Worm (Caenorhabditis elegans) whole organism, mixed stage, embryonic: ENCODE measurements around the gene math-3.
A peak's percentile ranks its signal among the peaks of the same experiment; 100 is the strongest.

Experiments used
- M03D4.4 ChIP-seq: sonication (generic microtip); optimal IDR thresholded peaks from 2 replicates; lab custom pipeline; 2017; ENCODE audit warnings: mild to moderate bottlenecking, missing genetic modification characterization, missing compliant biosample characterization
- bed-3 ChIP-seq: fragments of 200-800 bp; sonication (Bioruptor generic); optimal IDR thresholded peaks from 3 replicates; lab custom pipeline; 2018; ENCODE audit warnings: mild to moderate bottlenecking, missing genetic modification characterization, moderate library complexity, missing compliant biosample characterization
- blmp-1 ChIP-seq: fragments of 150-350 bp; optimal IDR thresholded peaks from 2 replicates; lab custom pipeline; 2014; ENCODE audit warnings: missing biosample characterization, missing genetic modification characterization
- ceh-39 ChIP-seq: fragments of 150-350 bp; optimal IDR thresholded peaks from 2 replicates; lab custom pipeline; 2014; ENCODE audit warnings: missing biosample characterization, missing genetic modification characterization
- ceh-43 ChIP-seq: fragments of 200-800 bp; sonication (Bioruptor generic); optimal IDR thresholded peaks from 2 replicates; lab custom pipeline; 2018; ENCODE audit warnings: mild to moderate bottlenecking, missing genetic modification characterization, moderate library complexity, missing compliant biosample characterization
- ceh-83 ChIP-seq: fragments of 200-800 bp; sonication (Bioruptor generic); optimal IDR thresholded peaks from 2 replicates; lab custom pipeline; 2018; ENCODE audit warnings: mild to moderate bottlenecking, missing genetic modification characterization, missing compliant biosample characterization
- cnd-1 ChIP-seq: fragments of 200-800 bp; sonication (Bioruptor generic); optimal IDR thresholded peaks from 2 replicates; lab custom pipeline; 2018; ENCODE audit warnings: mild to moderate bottlenecking, missing genetic modification characterization, missing compliant biosample characterization
- elt-1 ChIP-seq: sonication (generic microtip); optimal IDR thresholded peaks from 2 replicates; lab custom pipeline; 2017; ENCODE audit warnings: missing genetic modification characterization, mild to moderate bottlenecking, missing compliant biosample characterization, antibody characterized with exemption, moderate library complexity, borderline replicate concordance; ENCODE audit not compliant: insufficient read depth
- elt-3 ChIP-seq: fragments of 150-350 bp; optimal IDR thresholded peaks from 2 replicates; lab custom pipeline; 2014; ENCODE audit warnings: missing biosample characterization, missing genetic modification characterization
- flh-1 ChIP-seq: fragments of 200-800 bp; sonication (Bioruptor generic); optimal IDR thresholded peaks from 2 replicates; lab custom pipeline; 2018; ENCODE audit warnings: mild to moderate bottlenecking, missing genetic modification characterization, moderate library complexity, missing compliant biosample characterization
- ham-2 ChIP-seq: fragments of 200-800 bp; sonication (Bioruptor generic); optimal IDR thresholded peaks from 2 replicates; lab custom pipeline; 2018; ENCODE audit warnings: mild to moderate bottlenecking, missing genetic modification characterization, missing compliant biosample characterization
- hlh-1 ChIP-seq: fragments of 150-350 bp; optimal IDR thresholded peaks from 2 replicates; lab custom pipeline; 2014; ENCODE audit warnings: missing biosample characterization, missing genetic modification reagents, missing genetic modification characterization
- lin-13 ChIP-seq: fragments of 150-350 bp; optimal IDR thresholded peaks from 2 replicates; lab custom pipeline; 2014; ENCODE audit warnings: missing biosample characterization, missing genetic modification characterization
- lin-32 ChIP-seq: fragments of 200-800 bp; sonication (Bioruptor generic); optimal IDR thresholded peaks from 2 replicates; lab custom pipeline; 2018; ENCODE audit warnings: mild to moderate bottlenecking, missing genetic modification characterization, missing compliant biosample characterization
- lsy-2 ChIP-seq: fragments of 150-350 bp; optimal IDR thresholded peaks from 2 replicates; lab custom pipeline; 2014; ENCODE audit warnings: missing biosample characterization, missing genetic modification characterization
- mab-5 ChIP-seq: fragments of 150-350 bp; optimal IDR thresholded peaks from 2 replicates; lab custom pipeline; 2014; ENCODE audit warnings: missing biosample characterization, missing genetic modification characterization
- mep-1 ChIP-seq: fragments of 150-350 bp; optimal IDR thresholded peaks from 2 replicates; lab custom pipeline; 2017; ENCODE audit warnings: missing biosample characterization, missing genetic modification reagents, missing genetic modification characterization, inconsistent platforms
- mls-2 ChIP-seq: sonication (generic microtip); optimal IDR thresholded peaks from 2 replicates; lab custom pipeline; 2016; ENCODE audit warnings: mild to moderate bottlenecking, missing genetic modification characterization, moderate library complexity, missing compliant biosample characterization
- nhr-12 ChIP-seq: fragments of 150-350 bp; optimal IDR thresholded peaks from 2 replicates; lab custom pipeline; 2014; ENCODE audit warnings: missing biosample characterization, missing genetic modification characterization
- nhr-2 ChIP-seq: fragments of 150-350 bp; optimal IDR thresholded peaks from 2 replicates; lab custom pipeline; 2014; ENCODE audit warnings: missing biosample characterization, missing genetic modification characterization
- nhr-28 ChIP-seq: fragments of 150-350 bp; optimal IDR thresholded peaks from 2 replicates; lab custom pipeline; 2014; ENCODE audit warnings: missing biosample characterization, missing genetic modification characterization
- nhr-76 ChIP-seq: sonication (generic microtip); optimal IDR thresholded peaks from 2 replicates; lab custom pipeline; 2017; ENCODE audit warnings: missing biosample characterization, missing genetic modification characterization
- pha-4 ChIP-seq: fragments of 150-350 bp; optimal IDR thresholded peaks from 2 replicates; lab custom pipeline; 2018; ENCODE audit warnings: missing biosample characterization, missing genetic modification reagents, missing genetic modification characterization
- sem-2 ChIP-seq: fragments of 200-800 bp; sonication (Bioruptor generic); optimal IDR thresholded peaks from 2 replicates; lab custom pipeline; 2018; ENCODE audit warnings: mild to moderate bottlenecking, missing genetic modification characterization, missing compliant biosample characterization
- snpc-4 ChIP-seq: fragments of 150-350 bp; optimal IDR thresholded peaks from 2 replicates; lab custom pipeline; 2014; ENCODE audit warnings: missing biosample characterization, missing genetic modification characterization
- sptf-1 ChIP-seq: sonication (generic microtip); optimal IDR thresholded peaks from 2 replicates; lab custom pipeline; 2017; ENCODE audit warnings: mild to moderate bottlenecking, missing genetic modification characterization, moderate library complexity, missing compliant biosample characterization
- tbx-8 ChIP-seq: fragments of 200-800 bp; sonication (Bioruptor generic); optimal IDR thresholded peaks from 2 replicates; lab custom pipeline; 2018; ENCODE audit warnings: mild to moderate bottlenecking, missing genetic modification characterization, moderate library complexity, missing compliant biosample characterization
- unc-120 ChIP-seq: sonication (generic microtip); optimal IDR thresholded peaks from 2 replicates; lab custom pipeline; 2017; ENCODE audit warnings: missing genetic modification characterization, missing compliant biosample characterization; ENCODE audit not compliant: poor library complexity, severe bottlenecking
- unc-39 ChIP-seq: fragments of 150-350 bp; optimal IDR thresholded peaks from 2 replicates; lab custom pipeline; 2014; ENCODE audit warnings: missing biosample characterization, missing genetic modification characterization
- unc-62 ChIP-seq: fragments of 150-350 bp; optimal IDR thresholded peaks from 2 replicates; lab custom pipeline; 2014; ENCODE audit warnings: missing biosample characterization, missing genetic modification reagents, missing genetic modification characterization
- zip-8 ChIP-seq: fragments of 150-350 bp; optimal IDR thresholded peaks from 2 replicates; lab custom pipeline; 2014; ENCODE audit warnings: missing biosample characterization, missing genetic modification characterization

Gene math-3

DNA sequence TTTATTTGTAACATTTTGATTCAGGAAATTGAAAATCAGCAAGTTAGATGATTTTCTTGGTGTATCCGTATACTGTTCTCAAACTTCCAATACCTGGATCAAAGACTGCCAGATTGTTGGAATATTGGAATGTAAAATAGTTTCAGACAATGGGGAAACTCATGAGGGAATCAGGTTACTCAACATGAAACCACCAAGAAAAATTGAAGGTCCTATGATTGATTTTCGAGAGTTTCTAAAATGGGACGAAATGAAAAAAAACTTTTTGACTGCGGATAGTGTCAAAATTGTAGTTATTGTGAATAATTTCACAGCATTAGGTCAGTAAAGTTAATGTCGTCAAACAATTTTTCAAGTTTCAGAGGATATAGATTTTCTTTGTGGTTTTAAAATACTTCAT, at the start of gene math-3:
TSS of gene math-3 (plus strand) at position 301 of the 400 bp plus-strand sequence.
- TF ChIP-seq zip-8 (tag; lab: Kevin White, UChicago), result no peak
- TF ChIP-seq unc-120 (tag; lab: Kevin White, UChicago), result no peak
- TF ChIP-seq ceh-43 (GFP tag; lab: Kevin White, UChicago), result no peak
- no peak for TF ChIP-seq ceh-39
- TF ChIP-seq mep-1 (tag; lab: Kevin White, UChicago), result no peak
- no peak for TF ChIP-seq M03D4.4
- TF ChIP-seq sptf-1 (tag; lab: Kevin White, UChicago), result no peak
- TF ChIP-seq unc-62 (GFP tag; lab: Kevin White, UChicago), result no peak
- TF ChIP-seq snpc-4, result no peak
- TF ChIP-seq bed-3 (GFP tag; lab: Kevin White, UChicago), result no peak
- no peak for TF ChIP-seq flh-1 (GFP tag; lab: Kevin White, UChicago)
- TF ChIP-seq lin-32 (GFP tag; lab: Kevin White, UChicago), result no peak
- no peak for TF ChIP-seq elt-3 (tag; lab: Kevin White, UChicago)
- no peak for TF ChIP-seq nhr-28 (tag; lab: Kevin White, UChicago)
- no peak for TF ChIP-seq unc-39 (tag; lab: Kevin White, UChicago)
- no peak for TF ChIP-seq mls-2
- TF ChIP-seq ham-2 (GFP tag; lab: Kevin White, UChicago), result no peak
- no peak for TF ChIP-seq lsy-2

DNA sequence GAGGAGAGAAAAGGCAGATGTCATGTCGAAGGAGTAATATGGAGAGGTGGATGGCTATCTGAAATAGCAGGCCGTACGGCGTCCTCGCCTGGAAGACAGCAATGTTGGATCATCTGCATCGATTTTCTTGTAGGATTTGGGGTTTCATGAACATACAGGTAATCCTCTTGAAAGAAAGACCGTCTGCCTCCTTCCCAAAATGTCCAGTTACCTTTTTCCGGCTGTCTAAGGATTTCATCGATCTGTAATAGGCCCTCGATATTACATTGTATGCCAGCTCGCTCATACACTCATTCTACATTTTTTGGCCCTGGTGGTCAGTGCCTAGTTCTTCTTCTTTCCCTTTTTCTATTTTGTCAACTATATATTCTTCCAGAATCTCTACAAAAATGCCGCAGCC, 49.5 kb upstream of the math-3 start, which contains the start of the genes fbxb-5 and btb-8:
TSS of gene fbxb-5 (minus strand) at position 101 of the 400 bp plus-strand sequence.
TSS of gene btb-8 (plus strand) at position 377 of the 400 bp plus-strand sequence.
- TF ChIP-seq sptf-1 (tag; lab: Kevin White, UChicago), result no peak
- TF ChIP-seq mls-2, result no peak
- no peak for TF ChIP-seq nhr-76
- TF ChIP-seq nhr-28 (tag; lab: Kevin White, UChicago), result no peak

DNA sequence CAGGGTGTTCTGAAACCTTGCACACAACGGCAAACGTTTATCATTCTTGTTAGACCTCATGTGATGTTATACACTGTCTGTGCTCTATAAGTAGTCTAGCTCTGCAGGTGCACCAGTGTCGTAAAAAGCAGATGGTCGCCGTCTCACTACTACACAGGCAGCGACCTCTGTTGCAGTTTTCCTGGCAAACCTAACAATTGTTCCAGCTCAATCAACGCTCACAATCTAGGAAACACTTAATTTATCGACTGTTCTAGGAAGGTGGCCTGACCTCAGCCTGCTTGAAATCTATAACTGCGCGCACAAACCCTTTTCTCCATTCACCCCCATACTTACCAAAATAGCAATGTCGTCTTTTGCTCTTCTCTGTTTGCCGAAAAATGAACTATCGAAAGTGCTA, 47.6 kb upstream of the math-3 start, which contains the start of gene fbxb-11:
TSS of gene fbxb-11 (plus strand) at position 301 of the 400 bp plus-strand sequence.
- TF ChIP-seq ham-2 (GFP tag; lab: Kevin White, UChicago), result no peak
- no peak for TF ChIP-seq M03D4.4
- TF ChIP-seq pha-4 (tag; lab: Kevin White, UChicago), result no peak
- TF ChIP-seq cnd-1, result no peak
- no peak for TF ChIP-seq ceh-83 (GFP tag; lab: Kevin White, UChicago)
- no peak for TF ChIP-seq sptf-1 (tag; lab: Kevin White, UChicago)
- TF ChIP-seq nhr-28 (tag; lab: Kevin White, UChicago), result no peak
- TF ChIP-seq ceh-39, result no peak
- no peak for TF ChIP-seq mls-2

DNA sequence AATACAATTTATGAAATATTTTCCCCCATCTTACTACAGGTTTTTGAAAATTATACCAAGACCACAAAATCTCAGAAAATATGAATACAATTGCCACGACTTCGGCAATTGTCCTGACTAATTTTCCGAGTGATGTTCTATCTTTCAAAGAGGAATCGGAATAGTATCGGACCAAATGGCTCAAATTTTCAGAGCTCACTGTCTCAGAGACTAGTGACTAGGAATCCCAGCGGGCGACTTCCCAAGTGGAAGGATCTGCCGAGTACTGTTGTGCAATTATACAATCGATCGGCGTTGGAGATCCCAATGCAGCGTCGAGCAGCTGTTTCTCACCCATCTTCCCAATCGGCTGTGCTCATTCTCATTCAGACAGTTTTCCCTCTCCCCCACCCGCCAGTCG, 46.1 kb upstream of the math-3 start, which contains the start of gene F45C12.17:
TSS of gene F45C12.17 (plus strand) at position 377 of the 400 bp plus-strand sequence.
- TF ChIP-seq nhr-2 (tag; lab: Kevin White, UChicago) (no peak), ceh-39 (peak; percentile 12)
- TF ChIP-seq, all 35 proteins: peak for 1

DNA sequence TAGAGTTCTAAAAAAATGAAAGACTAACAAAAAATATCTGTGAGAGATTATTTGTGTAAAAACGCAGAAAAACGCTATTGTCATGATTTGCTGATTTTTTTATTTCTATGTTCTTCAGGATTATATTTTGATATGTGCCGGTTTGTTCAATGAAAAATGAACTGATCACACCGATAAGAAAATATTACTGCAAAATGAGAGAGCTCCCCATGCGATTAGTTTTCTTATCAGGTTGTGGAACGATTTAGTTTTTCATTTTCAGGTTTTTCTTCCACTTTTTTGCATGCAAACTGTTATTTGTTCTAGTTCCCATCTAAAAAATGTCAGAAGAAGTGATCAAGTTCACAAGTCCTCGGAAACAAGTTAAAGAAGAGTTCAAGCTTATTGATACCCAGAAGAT, 43.6 kb upstream of the math-3 start, which contains the start of gene btb-9:
TSS of gene btb-9 (plus strand) at position 254 of the 400 bp plus-strand sequence.
- TF ChIP-seq lin-13 (tag; lab: Kevin White, UChicago) (no peak), ceh-43 (GFP tag; lab: Kevin White, UChicago) (no peak), unc-39 (tag; lab: Kevin White, UChicago) (no peak), lin-32 (GFP tag; lab: Kevin White, UChicago) (no peak), blmp-1 (no peak), M03D4.4 (no peak), elt-1 (tag; lab: Kevin White, UChicago) (no peak), ceh-39 (no peak), tbx-8 (GFP tag; lab: Kevin White, UChicago) (no peak), sem-2 (GFP tag; lab: Kevin White, UChicago) (no peak), nhr-12 (tag; lab: Kevin White, UChicago) (no peak), flh-1 (GFP tag; lab: Kevin White, UChicago) (no peak), lsy-2 (no peak), ham-2 (GFP tag; lab: Kevin White, UChicago) (no peak)

DNA sequence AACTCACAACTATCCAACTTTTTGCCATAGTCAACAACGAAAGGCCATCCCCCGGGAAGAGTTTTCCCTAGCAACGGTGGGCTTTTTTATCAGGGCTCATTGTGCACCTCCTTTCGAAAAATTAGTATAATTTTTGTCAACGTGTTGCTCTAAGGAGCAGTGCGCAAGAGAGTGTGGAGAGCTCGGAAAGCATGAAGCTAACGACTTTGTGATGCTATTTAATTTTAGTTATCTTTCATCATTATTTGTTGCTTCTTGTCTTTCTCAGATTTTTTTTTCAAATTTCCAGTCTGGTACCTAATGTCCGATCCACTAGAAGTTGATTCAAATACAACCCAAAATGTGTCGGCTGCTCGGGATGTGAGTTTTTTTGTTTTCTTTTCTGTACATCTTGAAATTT, 41.8 kb upstream of the math-3 start, which contains the start of gene ceh-81:
TSS of gene ceh-81 (plus strand) at position 301 of the 400 bp plus-strand sequence.
- TF ChIP-seq lsy-2 (no peak), unc-39 (tag; lab: Kevin White, UChicago) (no peak), mab-5 (no peak), hlh-1 (no peak), unc-62 (GFP tag; lab: Kevin White, UChicago) (no peak)
